Fruit fly (Drosophila melanogaster) whole organism, embryonic: ENCODE data around the gene CG42656.

Experiments
- ATbp ChIP-seq: fragments of 200-800 bp; sonication (Bioruptor generic); optimal IDR thresholded peaks from 2 replicates; lab custom pipeline; 2017; ENCODE audit warnings: missing biosample characterization, mild to moderate bottlenecking, missing genetic modification characterization, missing genetic modification reagents
- Abd-B ChIP-seq: fragments of 200-800 bp; sonication (Bioruptor generic); optimal IDR thresholded peaks from 2 replicates; lab custom pipeline; 2018; ENCODE audit warnings: missing biosample characterization, mild to moderate bottlenecking, missing genetic modification characterization, moderate library complexity
- Ada2b ChIP-seq: fragments of 200-800 bp; sonication (Bioruptor generic); IDR thresholded peaks from 2 replicates; pipeline ENCODE4 v1.3.6; 2022; ENCODE audit warnings: missing biosample characterization, missing genetic modification characterization
- B-H2 ChIP-seq: fragments of 200-800 bp; sonication (Bioruptor generic); optimal IDR thresholded peaks from 2 replicates; lab custom pipeline; 2018; ENCODE audit warnings: missing biosample characterization, mild to moderate bottlenecking, missing genetic modification characterization
- BtbVII ChIP-seq: fragments of 200-800 bp; sonication (Bioruptor generic); optimal IDR thresholded peaks from 3 replicates; lab custom pipeline; 2017; ENCODE audit warnings: missing biosample characterization, mild to moderate bottlenecking, missing genetic modification characterization
- CG10209 ChIP-seq: fragments of 200-800 bp; sonication (Bioruptor generic); optimal IDR thresholded peaks from 3 replicates; lab custom pipeline; 2017; ENCODE audit warnings: missing biosample characterization, mild to moderate bottlenecking, missing genetic modification characterization, missing genetic modification reagents
- CG10321 ChIP-seq: fragments of 200-800 bp; sonication (Bioruptor generic); IDR thresholded peaks from 2 replicates; pipeline ENCODE4 v1.3.6; 2022; ENCODE audit warnings: missing biosample characterization, missing genetic modification characterization
- CG12769 ChIP-seq: fragments of 200-800 bp; sonication (Bioruptor generic); optimal IDR thresholded peaks from 2 replicates; lab custom pipeline; 2019; ENCODE audit warnings: missing biosample characterization, mild to moderate bottlenecking, missing genetic modification characterization, moderate library complexity
- CG14667 ChIP-seq: fragments of 200-800 bp; sonication (Bioruptor generic); IDR thresholded peaks from 2 replicates; pipeline ENCODE4 v1.3.6; 2022; ENCODE audit warnings: missing biosample characterization, missing genetic modification characterization
- CG1529 ChIP-seq: fragments of 200-800 bp; sonication (Bioruptor generic); optimal IDR thresholded peaks from 3 replicates; lab custom pipeline; 2018; ENCODE audit warnings: missing biosample characterization, missing genetic modification characterization
- CG1647 ChIP-seq: fragments of 200-800 bp; sonication (Bioruptor generic); optimal IDR thresholded peaks from 3 replicates; lab custom pipeline; 2016; ENCODE audit warnings: missing biosample characterization, missing genetic modification characterization
- CG17568 ChIP-seq: fragments of 200-800 bp; sonication (Bioruptor generic); optimal IDR thresholded peaks from 2 replicates; lab custom pipeline; 2018; ENCODE audit warnings: missing biosample characterization, mild to moderate bottlenecking, missing genetic modification characterization, moderate library complexity
- CG17912 ChIP-seq: fragments of 200-800 bp; sonication (Bioruptor generic); optimal IDR thresholded peaks from 2 replicates; lab custom pipeline; 2018; ENCODE audit warnings: missing biosample characterization, mild to moderate bottlenecking, missing genetic modification characterization
- CG18476 ChIP-seq: fragments of 200-800 bp; sonication (Bioruptor generic); optimal IDR thresholded peaks from 2 replicates; lab custom pipeline; 2016; ENCODE audit warnings: missing biosample characterization, mild to moderate bottlenecking, missing genetic modification characterization
- CG2199 ChIP-seq: fragments of 200-800 bp; sonication (Bioruptor generic); IDR thresholded peaks from 3 replicates; pipeline ENCODE4 v1.3.6; 2022; ENCODE audit warnings: missing biosample characterization, missing genetic modification characterization
- CG33213 ChIP-seq: fragments of 200-800 bp; sonication (Bioruptor generic); optimal IDR thresholded peaks from 3 replicates; lab custom pipeline; 2016; ENCODE audit warnings: missing biosample characterization, missing genetic modification characterization
- CG6272 ChIP-seq: fragments of 200-800 bp; sonication (Bioruptor generic); IDR thresholded peaks from 2 replicates; pipeline ENCODE4 v1.3.6; 2022; ENCODE audit warnings: missing biosample characterization, missing genetic modification characterization
- CG7745 ChIP-seq: fragments of 200-800 bp; sonication (Bioruptor generic); optimal IDR thresholded peaks from 2 replicates; lab custom pipeline; 2018; ENCODE audit warnings: missing biosample characterization, mild to moderate bottlenecking, missing genetic modification characterization, moderate library complexity
- CG8281 ChIP-seq: fragments of 200-800 bp; sonication (Bioruptor generic); optimal IDR thresholded peaks from 2 replicates; lab custom pipeline; 2018; ENCODE audit warnings: missing biosample characterization, mild to moderate bottlenecking, missing genetic modification characterization, moderate library complexity
- Camta ChIP-seq: fragments of 200-800 bp; sonication (Bioruptor generic); optimal IDR thresholded peaks from 2 replicates; lab custom pipeline; 2016; ENCODE audit warnings: missing biosample characterization, missing genetic modification characterization
- Deaf1 ChIP-seq: fragments of 200-800 bp; optimal IDR thresholded peaks from 3 replicates; lab custom pipeline; 2019; ENCODE audit warnings: missing biosample characterization, mild to moderate bottlenecking, missing genetic modification characterization, moderate library complexity
- Dp ChIP-seq: fragments of 200-800 bp; sonication (Bioruptor generic); optimal IDR thresholded peaks from 2 replicates; lab custom pipeline; 2018; ENCODE audit warnings: missing biosample characterization, mild to moderate bottlenecking, missing genetic modification characterization, moderate library complexity
- Fer2 ChIP-seq: fragments of 200-800 bp; sonication (Bioruptor generic); optimal IDR thresholded peaks from 2 replicates; lab custom pipeline; 2018; ENCODE audit warnings: missing biosample characterization, mild to moderate bottlenecking, missing genetic modification characterization, moderate library complexity
- HLHmδ ChIP-seq: fragments of 200-800 bp; sonication (Bioruptor generic); optimal IDR thresholded peaks from 2 replicates; lab custom pipeline; 2018; ENCODE audit warnings: missing biosample characterization, mild to moderate bottlenecking, missing genetic modification characterization, moderate library complexity
- Lim3 ChIP-seq: fragments of 200-800 bp; sonication (Bioruptor generic); IDR thresholded peaks from 2 replicates; pipeline ENCODE4 v1.3.6; 2022; ENCODE audit warnings: missing biosample characterization, missing genetic modification characterization
- NFAT ChIP-seq: fragments of 200-800 bp; sonication (Bioruptor generic); IDR thresholded peaks from 2 replicates; pipeline ENCODE4 v1.3.6; 2022; ENCODE audit warnings: missing biosample characterization, missing genetic modification characterization
- Nf-YB ChIP-seq: fragments of 200-800 bp; sonication (Bioruptor generic); optimal IDR thresholded peaks from 3 replicates; lab custom pipeline; 2019; ENCODE audit warnings: missing biosample characterization, mild to moderate bottlenecking, missing genetic modification characterization, moderate library complexity
- Nf-YC ChIP-seq: fragments of 200-800 bp; optimal IDR thresholded peaks from 3 replicates; lab custom pipeline; 2019; ENCODE audit warnings: missing biosample characterization, mild to moderate bottlenecking, missing genetic modification characterization, moderate library complexity
- Pdp1 ChIP-seq, 2 experiments: fragments of 200-800 bp; sonication (Bioruptor generic); optimal IDR thresholded peaks; 3 replicates each; lab custom pipeline; 2016; ENCODE audit warnings: missing biosample characterization in 2 of 2, missing genetic modification characterization in 2 of 2, mild to moderate bottlenecking in 1 of 2, moderate library complexity in 1 of 2
- Stat92E ChIP-seq, 3 experiments: fragments of >200 bp in 2 of 3; fragments of 200-800 bp in 1 of 3; sonication (Bioruptor generic) in 1 of 3; optimal IDR thresholded peaks; 2 replicates each; lab custom pipeline; 2017 to 2019; ENCODE audit warnings: missing biosample characterization in 3 of 3, missing genetic modification characterization in 3 of 3, mild to moderate bottlenecking in 1 of 3, moderate library complexity in 1 of 3
- Tbp ChIP-seq: fragments of >200 bp; optimal IDR thresholded peaks from 2 replicates; lab custom pipeline; 2018; ENCODE audit warnings: missing biosample characterization, missing genetic modification characterization
- ap ChIP-seq: fragments of 200-800 bp; sonication (Bioruptor generic); IDR thresholded peaks from 2 replicates; pipeline ENCODE4 v1.3.6; 2022; ENCODE audit warnings: missing biosample characterization, missing genetic modification characterization
- bowl ChIP-seq: fragments of 200-800 bp; sonication (Bioruptor generic); IDR thresholded peaks from 2 replicates; pipeline ENCODE4 v1.3.6; 2022; ENCODE audit warnings: missing biosample characterization, missing genetic modification characterization
- cato ChIP-seq: fragments of 200-800 bp; sonication (Bioruptor generic); optimal IDR thresholded peaks from 2 replicates; lab custom pipeline; 2016; ENCODE audit warnings: missing biosample characterization, missing genetic modification characterization, borderline replicate concordance
- caup ChIP-seq: fragments of 200-800 bp; sonication (Bioruptor generic); optimal IDR thresholded peaks from 3 replicates; lab custom pipeline; 2017; ENCODE audit warnings: missing biosample characterization, mild to moderate bottlenecking, missing genetic modification characterization, moderate library complexity; ENCODE audit not compliant: severe bottlenecking
- chinmo ChIP-seq: fragments of 200-800 bp; sonication (Bioruptor generic); IDR thresholded peaks from 4 replicates; pipeline ENCODE4 v1.3.6; 2022; ENCODE audit warnings: missing biosample characterization, missing genetic modification characterization; ENCODE audit not compliant: partially characterized antibody
- corto ChIP-seq: fragments of 200-800 bp; sonication (Bioruptor generic); optimal IDR thresholded peaks from 2 replicates; lab custom pipeline; 2016; ENCODE audit warnings: missing biosample characterization, mild to moderate bottlenecking, missing genetic modification characterization, moderate library complexity
- fd3F ChIP-seq: fragments of 200-800 bp; sonication (Bioruptor generic); optimal IDR thresholded peaks from 2 replicates; lab custom pipeline; 2018; ENCODE audit warnings: missing biosample characterization, mild to moderate bottlenecking, missing genetic modification characterization, moderate library complexity
- fu2 ChIP-seq: fragments of 200-800 bp; sonication (Bioruptor generic); optimal IDR thresholded peaks from 2 replicates; lab custom pipeline; 2016; ENCODE audit warnings: missing biosample characterization, missing genetic modification characterization
- ind ChIP-seq: fragments of 200-800 bp; sonication (Bioruptor generic); optimal IDR thresholded peaks from 3 replicates; lab custom pipeline; 2016; ENCODE audit warnings: missing biosample characterization, missing genetic modification characterization
- jumu ChIP-seq: fragments of 200-800 bp; sonication (Bioruptor generic); optimal IDR thresholded peaks from 3 replicates; lab custom pipeline; 2016; ENCODE audit warnings: missing biosample characterization, missing genetic modification characterization
- org-1 ChIP-seq: fragments of 200-800 bp; sonication (Bioruptor generic); optimal IDR thresholded peaks from 2 replicates; lab custom pipeline; 2017; ENCODE audit warnings: missing biosample characterization, missing genetic modification characterization
- pb ChIP-seq: fragments of 200-800 bp; sonication (Bioruptor generic); optimal IDR thresholded peaks from 3 replicates; lab custom pipeline; 2016; ENCODE audit warnings: missing biosample characterization, missing genetic modification characterization
- pnt ChIP-seq: fragments of 200-800 bp; sonication (Bioruptor generic); optimal IDR thresholded peaks from 3 replicates; lab custom pipeline; 2016; ENCODE audit warnings: missing biosample characterization, missing genetic modification characterization
- seq ChIP-seq: fragments of 200-800 bp; sonication (Bioruptor generic); IDR thresholded peaks from 2 replicates; pipeline ENCODE4 v1.3.6; 2022; ENCODE audit warnings: missing biosample characterization, missing genetic modification characterization
- stwl ChIP-seq: fragments of 200-800 bp; sonication (Bioruptor generic); optimal IDR thresholded peaks from 3 replicates; lab custom pipeline; 2018; ENCODE audit warnings: missing biosample characterization, mild to moderate bottlenecking, missing genetic modification characterization, moderate library complexity
- tio ChIP-seq: fragments of 200-800 bp; sonication (Bioruptor generic); optimal IDR thresholded peaks from 2 replicates; lab custom pipeline; 2017; ENCODE audit warnings: missing biosample characterization, missing genetic modification characterization, inconsistent platforms
- toy ChIP-seq: fragments of 200-800 bp; sonication (Bioruptor generic); IDR thresholded peaks from 2 replicates; pipeline ENCODE4 v1.3.6; 2022; ENCODE audit warnings: missing biosample characterization, missing genetic modification characterization
- z ChIP-seq: fragments of 200-800 bp; sonication (Bioruptor generic); IDR thresholded peaks from 3 replicates; pipeline ENCODE4 v1.3.6; 2022; ENCODE audit warnings: missing biosample characterization, missing genetic modification characterization

The CG42656 gene

DNA sequence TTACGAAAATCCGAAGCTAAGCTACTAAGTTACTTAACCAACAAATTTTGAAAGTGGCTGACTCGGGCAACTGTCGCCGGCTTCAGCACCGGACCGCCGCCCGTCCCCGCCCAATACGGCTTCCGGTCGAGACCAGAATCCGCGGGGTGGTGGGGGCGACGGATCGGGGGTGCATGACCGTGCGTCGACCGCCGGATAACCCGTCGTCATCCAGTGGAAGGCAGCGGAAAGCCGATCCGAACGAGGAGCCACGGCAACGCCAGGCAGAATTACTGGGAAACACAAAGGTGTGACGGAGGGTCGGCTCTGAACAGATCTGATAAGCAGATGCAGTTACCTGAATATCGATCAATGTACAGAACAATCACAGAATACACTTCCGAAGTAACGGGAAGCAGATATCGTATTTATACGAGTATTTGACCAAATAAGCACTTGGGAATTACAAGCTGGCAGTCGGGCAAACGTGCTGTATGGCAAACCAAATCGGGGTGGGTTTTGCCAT is 18.4 kb downstream of the CG42656 start (continued):
- TF ChIP-seq tio (GFP tag; lab: Kevin White, UChicago) (no peak), corto (GFP tag; lab: Kevin White, UChicago) (no peak), Nf-YB (peak; percentile 38), stwl (tag; lab: Kevin White, UChicago) (no peak), CG12769 (tag; lab: Kevin White, UChicago) (peak; percentile 99), Tbp (peak; percentile 100), ap (GFP tag; lab: Robert Waterston, UW) (no peak), CG2199 (peak; percentile 74; the same call in 2 of the 3 replicates), CG14667 (peak; percentile 11; the same call in 1 of the 2 replicates), CG6272 (GFP tag; lab: Robert Waterston, UW) (peak; percentile 32; the same call in 1 of the 2 replicates), toy (GFP tag; lab: Robert Waterston, UW) (peak; percentile 62), Ada2b (GFP tag; lab: Robert Waterston, UW) (peak; percentile 27; the same call in 1 of the 2 replicates), chinmo (peak; percentile 100), caup (peak; percentile 80), ATbp (GFP tag; lab: Kevin White, UChicago) (peak; percentile 64), Lim3 (GFP tag; lab: Robert Waterston, UW) (no peak), pb (GFP tag; lab: Kevin White, UChicago) (peak; percentile 68), pnt (GFP tag; lab: Kevin White, UChicago) (peak; percentile 45), Deaf1 (tag; lab: Kevin White, UChicago) (peak; percentile 80), CG17912 (GFP tag; lab: Kevin White, UChicago) (peak; percentile 98), Stat92E (GFP tag; optimal IDR thresholded peaks at IDR 0.05; lab: Kevin White, UChicago) (peak in 1 of 3 experiments; percentile 96), Fer2 (tag; lab: Kevin White, UChicago) (peak; percentile 24), CG1647 (GFP tag; lab: Kevin White, UChicago) (peak; percentile 57), CG17568 (GFP tag; lab: Kevin White, UChicago) (no peak), BtbVII (GFP tag; lab: Kevin White, UChicago) (peak; percentile 9), org-1 (GFP tag; lab: Kevin White, UChicago) (peak; percentile 51), CG8281 (tag; lab: Kevin White, UChicago) (no peak), ind (GFP tag; lab: Kevin White, UChicago) (no peak), CG18476 (GFP tag; lab: Kevin White, UChicago) (peak; percentile 35), fd3F (GFP tag; lab: Kevin White, UChicago) (no peak), Abd-B (GFP tag; lab: Kevin White, UChicago) (no peak), CG10321 (GFP tag; lab: Robert Waterston, UW) (peak; percentile 57), bowl (GFP tag; lab: Robert Waterston, UW) (peak; percentile 66; the same call in 1 of the 2 replicates), cato (no peak), NFAT (peak; percentile 63), CG1529 (GFP tag; lab: Kevin White, UChicago) (peak; percentile 54), Dp (no peak), jumu (GFP tag; lab: Kevin White, UChicago) (peak; percentile 74), CG7745 (tag; lab: Kevin White, UChicago) (peak; percentile 26), HLHmδ (GFP tag; lab: Kevin White, UChicago) (peak; percentile 97), Nf-YC (tag; lab: Kevin White, UChicago) (peak; percentile 65), fu2 (GFP tag; lab: Kevin White, UChicago) (peak; percentile 39), Camta (peak; percentile 38), seq (GFP tag; lab: Robert Waterston, UW) (0 out of 2 replicates have a peak, but pooled peaks have one; percentile 41), CG10209 (peak; percentile 55), z (GFP tag; lab: Robert Waterston, UW) (peak; percentile 53; the same call in 1 of the 3 replicates), B-H2 (peak; percentile 96), Pdp1 (GFP tag; optimal IDR thresholded peaks at IDR 0.05; lab: Kevin White, UChicago) (peak; percentile 46 to 51), CG33213 (GFP tag; lab: Kevin White, UChicago) (peak; percentile 10)
